Worm (Caenorhabditis elegans) whole organism, L3 larva: ENCODE results near the gene srg-69.

Experiments
- R02D3.7 ChIP-seq: fragments of 150-350 bp; optimal IDR thresholded peaks from 2 replicates; lab custom pipeline; 2014; ENCODE audit warnings: missing biosample characterization, missing genetic modification characterization
- ZK546.5 ChIP-seq: sonication (generic microtip); optimal IDR thresholded peaks from 2 replicates; lab custom pipeline; 2017; ENCODE audit warnings: missing biosample characterization, missing genetic modification characterization
- aly-2 ChIP-seq: fragments of 150-350 bp; optimal IDR thresholded peaks from 2 replicates; lab custom pipeline; 2014; ENCODE audit warnings: missing biosample characterization, missing genetic modification characterization
- ama-1 ChIP-seq: fragments of 150-350 bp; optimal IDR thresholded peaks from 2 replicates; lab custom pipeline; 2018
- ceh-16 ChIP-seq: sonication (generic microtip); optimal IDR thresholded peaks from 2 replicates; lab custom pipeline; 2017; ENCODE audit warnings: missing biosample characterization, missing genetic modification characterization
- ceh-28 ChIP-seq: fragments of 150-350 bp; optimal IDR thresholded peaks from 2 replicates; lab custom pipeline; 2014; ENCODE audit warnings: missing biosample characterization, missing genetic modification reagents, missing genetic modification characterization
- ceh-82 ChIP-seq: fragments of 150-350 bp; optimal IDR thresholded peaks from 2 replicates; lab custom pipeline; 2014; ENCODE audit warnings: missing biosample characterization, missing genetic modification characterization
- daf-12 ChIP-seq: fragments of 150-350 bp; optimal IDR thresholded peaks from 2 replicates; lab custom pipeline; 2014; ENCODE audit warnings: missing biosample characterization, missing genetic modification reagents, missing genetic modification characterization
- egl-27 ChIP-seq: sonication (generic microtip); optimal IDR thresholded peaks from 4 replicates; lab custom pipeline; 2017; ENCODE audit warnings: missing biosample characterization, missing genetic modification reagents, missing genetic modification characterization
- egl-5 ChIP-seq: fragments of 150-350 bp; optimal IDR thresholded peaks from 2 replicates; lab custom pipeline; 2017; ENCODE audit warnings: missing biosample characterization, missing genetic modification reagents, missing genetic modification characterization, inconsistent platforms
- elt-1 ChIP-seq: fragments of 150-350 bp; optimal IDR thresholded peaks from 2 replicates; lab custom pipeline; 2014; ENCODE audit warnings: missing biosample characterization, missing genetic modification characterization
- elt-2 ChIP-seq: sonication (generic microtip); optimal IDR thresholded peaks from 2 replicates; lab custom pipeline; 2016; ENCODE audit warnings: missing genetic modification reagents, mild to moderate bottlenecking, missing genetic modification characterization, missing compliant biosample characterization
- elt-3 ChIP-seq, 3 experiments: fragments of 150-350 bp in 1 of 3; sonication (generic microtip) in 2 of 3; optimal IDR thresholded peaks; 2 replicates in 2 of 3; 4 replicates in 1 of 3; lab custom pipeline; 2014 to 2017; ENCODE audit warnings: missing biosample characterization in 3 of 3, missing genetic modification characterization in 3 of 3
- fkh-10 ChIP-seq: sonication (generic microtip); optimal IDR thresholded peaks from 2 replicates; lab custom pipeline; 2017; ENCODE audit warnings: missing biosample characterization, missing genetic modification reagents, missing genetic modification characterization
- hmg-11 ChIP-seq: sonication (generic microtip); optimal IDR thresholded peaks from 2 replicates; lab custom pipeline; 2016; ENCODE audit warnings: missing genetic modification characterization, missing compliant biosample characterization
- jun-1 ChIP-seq: fragments of 150-350 bp; optimal IDR thresholded peaks from 2 replicates; lab custom pipeline; 2014; ENCODE audit warnings: missing biosample characterization, missing genetic modification reagents, missing genetic modification characterization
- lin-15B ChIP-seq: fragments of 150-350 bp; optimal IDR thresholded peaks from 2 replicates; lab custom pipeline; 2014; ENCODE audit warnings: missing biosample characterization, missing genetic modification characterization
- lin-39 ChIP-seq: fragments of 150-350 bp; optimal IDR thresholded peaks from 2 replicates; lab custom pipeline; 2018; ENCODE audit warnings: missing biosample characterization, missing genetic modification reagents, missing genetic modification characterization
- lsy-12 ChIP-seq: sonication (generic microtip); optimal IDR thresholded peaks from 2 replicates; lab custom pipeline; 2016; ENCODE audit warnings: mild to moderate bottlenecking, missing genetic modification characterization, missing compliant biosample characterization
- mdl-1 ChIP-seq: fragments of 150-350 bp; optimal IDR thresholded peaks from 2 replicates; lab custom pipeline; 2014; ENCODE audit warnings: missing biosample characterization, missing genetic modification characterization
- mml-1 ChIP-seq: fragments of 150-350 bp; sonication (generic microtip); optimal IDR thresholded peaks from 3 replicates; lab custom pipeline; 2014; ENCODE audit warnings: missing biosample characterization, missing genetic modification characterization
- nfya-1 ChIP-seq: sonication (generic microtip); optimal IDR thresholded peaks from 2 replicates; lab custom pipeline; 2017; ENCODE audit warnings: missing genetic modification characterization, mild to moderate bottlenecking, missing compliant biosample characterization, antibody characterized with exemption, moderate library complexity; ENCODE audit not compliant: insufficient read depth
- nhr-11 ChIP-seq: fragments of 150-350 bp; optimal IDR thresholded peaks from 2 replicates; lab custom pipeline; 2014; ENCODE audit warnings: missing biosample characterization, missing genetic modification characterization
- nhr-23 ChIP-seq: fragments of 150-350 bp; optimal IDR thresholded peaks from 2 replicates; lab custom pipeline; 2014; ENCODE audit warnings: missing biosample characterization, missing genetic modification reagents, missing genetic modification characterization
- nhr-237 ChIP-seq: fragments of 150-350 bp; optimal IDR thresholded peaks from 2 replicates; lab custom pipeline; 2014; ENCODE audit warnings: missing biosample characterization, missing genetic modification characterization
- nhr-25 ChIP-seq: sonication (generic microtip); optimal IDR thresholded peaks from 2 replicates; lab custom pipeline; 2017; ENCODE audit warnings: missing biosample characterization, missing genetic modification characterization
- nhr-28 ChIP-seq: fragments of 150-350 bp; optimal IDR thresholded peaks from 2 replicates; lab custom pipeline; 2014; ENCODE audit warnings: missing biosample characterization, missing genetic modification characterization
- nhr-43 ChIP-seq: sonication (generic microtip); optimal IDR thresholded peaks from 2 replicates; lab custom pipeline; 2016; ENCODE audit warnings: mild to moderate bottlenecking, missing genetic modification characterization, missing compliant biosample characterization; ENCODE audit not compliant: poor library complexity, severe bottlenecking
- nhr-67 ChIP-seq: fragments of 150-350 bp; optimal IDR thresholded peaks from 2 replicates; lab custom pipeline; 2014; ENCODE audit warnings: missing biosample characterization, missing genetic modification characterization
- nhr-76 ChIP-seq: fragments of 150-350 bp; sonication (generic microtip); optimal IDR thresholded peaks from 5 replicates; lab custom pipeline; 2014; ENCODE audit warnings: missing biosample characterization, missing genetic modification characterization
- nhr-77 ChIP-seq: fragments of 150-350 bp; optimal IDR thresholded peaks from 2 replicates; lab custom pipeline; 2014; ENCODE audit warnings: missing biosample characterization, missing genetic modification characterization
- pha-4 ChIP-seq: fragments of 150-350 bp; optimal IDR thresholded peaks from 2 replicates; lab custom pipeline; 2014; ENCODE audit warnings: missing biosample characterization, missing genetic modification reagents, missing genetic modification characterization
- pqm-1 ChIP-seq: fragments of 150-350 bp; optimal IDR thresholded peaks from 2 replicates; lab custom pipeline; 2017; ENCODE audit warnings: missing biosample characterization, missing genetic modification characterization, inconsistent platforms
- sea-2 ChIP-seq: fragments of 150-350 bp; sonication (generic microtip); optimal IDR thresholded peaks from 4 replicates; lab custom pipeline; 2014; ENCODE audit warnings: missing biosample characterization, missing genetic modification reagents, missing genetic modification characterization
- skn-1 ChIP-seq: fragments of 150-350 bp; optimal IDR thresholded peaks from 2 replicates; lab custom pipeline; 2014; ENCODE audit warnings: missing biosample characterization, missing genetic modification characterization
- snpc-4 ChIP-seq: fragments of 150-350 bp; optimal IDR thresholded peaks from 2 replicates; lab custom pipeline; 2014; ENCODE audit warnings: missing biosample characterization, missing genetic modification characterization
- unc-39 ChIP-seq: sonication (generic microtip); optimal IDR thresholded peaks from 4 replicates; lab custom pipeline; 2017; ENCODE audit warnings: missing biosample characterization, missing genetic modification characterization
- unc-62 ChIP-seq: fragments of 150-350 bp; sonication (generic microtip); optimal IDR thresholded peaks from 4 replicates; lab custom pipeline; 2014; ENCODE audit warnings: missing biosample characterization, missing genetic modification reagents, missing genetic modification characterization
- ztf-11 ChIP-seq: fragments of 150-350 bp; optimal IDR thresholded peaks from 2 replicates; lab custom pipeline; 2014; ENCODE audit warnings: missing biosample characterization, missing genetic modification characterization
- ztf-4 ChIP-seq: fragments of 150-350 bp; optimal IDR thresholded peaks from 2 replicates; lab custom pipeline; 2014; ENCODE audit warnings: missing biosample characterization, missing genetic modification characterization

Gene srg-69

DNA sequence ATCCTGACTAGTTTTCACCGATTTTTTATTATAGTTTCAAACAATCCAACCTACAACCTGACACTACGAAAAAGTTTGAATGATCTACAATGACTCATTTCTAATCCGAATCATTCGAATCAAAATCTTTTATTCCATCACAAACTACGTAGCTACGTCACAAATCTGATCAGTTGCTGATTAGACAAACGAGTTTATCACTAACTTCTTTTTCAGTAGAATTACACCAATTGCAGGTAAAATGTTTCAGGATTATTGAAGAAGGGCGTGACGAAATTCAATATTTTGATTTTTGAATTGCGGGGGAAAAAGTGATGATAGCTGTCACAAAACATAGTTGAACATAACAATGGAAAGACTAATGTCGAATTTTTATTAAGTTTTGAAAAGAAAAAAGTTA is 13.9 kb upstream of the srg-69 start:
- no peak for TF ChIP-seq egl-27 (tag; lab: Kevin White, UChicago)
- TF ChIP-seq lin-15B (tag; lab: Kevin White, UChicago): no peak
- TF ChIP-seq ceh-82 (tag; lab: Kevin White, UChicago): no peak
- no peak for TF ChIP-seq skn-1 (tag; lab: Kevin White, UChicago)
- no peak for TF ChIP-seq elt-3 (tag; optimal IDR thresholded peaks at IDR 0.05; lab: Kevin White, UChicago)
- TF ChIP-seq ceh-28: no peak
- TF ChIP-seq nhr-11: no peak
- no peak for TF ChIP-seq ztf-4 (tag; lab: Kevin White, UChicago)
- no peak for TF ChIP-seq daf-12
- no peak for TF ChIP-seq nhr-25
- TF ChIP-seq lsy-12 (tag; lab: Kevin White, UChicago): no peak
- TF ChIP-seq sea-2: no peak
- TF ChIP-seq mml-1: no peak

DNA sequence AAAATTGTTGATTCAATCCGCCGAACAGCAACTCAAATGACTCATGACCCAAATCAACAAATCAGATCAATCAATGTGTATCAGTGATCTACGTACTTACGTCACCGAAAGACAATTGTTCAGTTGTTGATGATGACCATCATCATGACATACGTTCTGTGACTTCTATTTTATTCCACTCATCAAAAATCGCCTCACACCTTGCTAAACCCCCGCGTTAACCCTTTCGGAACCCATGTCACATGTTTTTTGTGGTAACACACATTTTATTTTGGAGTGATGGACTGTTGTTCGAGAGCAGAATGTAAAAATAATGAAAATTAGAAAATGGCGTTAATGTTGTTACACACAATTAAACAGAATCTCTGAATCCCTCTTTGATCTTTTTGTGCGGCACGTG is 13.1 kb upstream of the srg-69 start:
- no peak for TF ChIP-seq jun-1 (tag; lab: Kevin White, UChicago)
- TF ChIP-seq aly-2 (tag; lab: Kevin White, UChicago): no peak
- TF ChIP-seq nhr-25: no peak
- no peak for TF ChIP-seq ceh-28
- TF ChIP-seq pqm-1 (tag; lab: Kevin White, UChicago): no peak
- TF ChIP-seq ama-1 (lab: Kevin White, UChicago): no peak
- TF ChIP-seq ceh-82 (tag; lab: Kevin White, UChicago): no peak
- TF ChIP-seq nhr-43 (tag; lab: Kevin White, UChicago): no peak
- TF ChIP-seq nhr-77 (tag; lab: Kevin White, UChicago): no peak
- TF ChIP-seq mdl-1 (tag; lab: Kevin White, UChicago): no peak
- no peak for TF ChIP-seq nhr-28 (tag; lab: Kevin White, UChicago)
- no peak for TF ChIP-seq unc-62 (GFP tag; lab: Kevin White, UChicago)
- no peak for TF ChIP-seq ZK546.5 (tag; lab: Kevin White, UChicago)
- TF ChIP-seq pha-4 (tag; lab: Kevin White, UChicago): no peak
- no peak for TF ChIP-seq ztf-4 (tag; lab: Kevin White, UChicago)
- no peak for TF ChIP-seq hmg-11 (tag; lab: Kevin White, UChicago)
- TF ChIP-seq nhr-23: no peak
- TF ChIP-seq nfya-1 (tag; lab: Kevin White, UChicago): no peak
- TF ChIP-seq nhr-67 (tag; lab: Kevin White, UChicago): no peak
- no peak for TF ChIP-seq mml-1

DNA sequence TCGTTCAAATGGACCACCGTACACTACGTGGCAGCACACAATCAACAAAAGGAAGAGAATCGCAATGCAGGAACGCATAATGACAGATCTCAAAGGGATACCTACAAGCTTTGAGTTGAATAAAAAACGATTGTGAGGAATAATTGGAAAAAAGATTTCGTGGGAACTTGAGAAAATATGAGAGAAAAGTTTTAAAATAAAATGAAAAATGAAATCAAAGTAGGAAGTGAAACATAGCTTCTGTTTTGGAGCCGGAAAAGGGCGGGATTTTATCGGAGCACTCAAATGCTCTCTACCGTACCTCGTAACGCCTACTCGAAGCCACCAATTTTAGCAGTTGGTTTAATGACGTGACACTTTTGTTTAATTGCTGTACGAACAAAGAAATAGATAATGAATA is 10.7 kb upstream of the srg-69 start, which contains the start of gene F09E5.14:
TSS of gene F09E5.14 (minus strand) at position 101 of the 400 bp plus-strand sequence.
- TF ChIP-seq ceh-28: no peak
- TF ChIP-seq snpc-4 (tag; lab: Kevin White, UChicago): no peak
- TF ChIP-seq egl-5: no peak
- no peak for TF ChIP-seq nhr-77 (tag; lab: Kevin White, UChicago)
- TF ChIP-seq elt-3 (tag; optimal IDR thresholded peaks at IDR 0.05; lab: Kevin White, UChicago): no peak
- TF ChIP-seq skn-1 (tag; lab: Kevin White, UChicago): no peak
- TF ChIP-seq elt-2: no peak
- no peak for TF ChIP-seq elt-1 (tag; lab: Kevin White, UChicago)
- no peak for TF ChIP-seq nhr-11
- TF ChIP-seq nhr-237: no peak
- no peak for TF ChIP-seq nhr-23
- no peak for TF ChIP-seq unc-39 (tag; lab: Kevin White, UChicago)
- no peak for TF ChIP-seq nhr-25
- no peak for TF ChIP-seq fkh-10 (GFP tag; lab: Kevin White, UChicago)
- no peak for TF ChIP-seq ZK546.5 (tag; lab: Kevin White, UChicago)
- TF ChIP-seq jun-1 (tag; lab: Kevin White, UChicago): no peak
- no peak for TF ChIP-seq nhr-76 (tag; lab: Kevin White, UChicago)
- TF ChIP-seq ceh-16 (tag; lab: Kevin White, UChicago): no peak
- TF ChIP-seq ztf-11 (tag; lab: Kevin White, UChicago): no peak
- no peak for TF ChIP-seq ama-1 (lab: Kevin White, UChicago)
- TF ChIP-seq, all 47 proteins: peak for 0

DNA sequence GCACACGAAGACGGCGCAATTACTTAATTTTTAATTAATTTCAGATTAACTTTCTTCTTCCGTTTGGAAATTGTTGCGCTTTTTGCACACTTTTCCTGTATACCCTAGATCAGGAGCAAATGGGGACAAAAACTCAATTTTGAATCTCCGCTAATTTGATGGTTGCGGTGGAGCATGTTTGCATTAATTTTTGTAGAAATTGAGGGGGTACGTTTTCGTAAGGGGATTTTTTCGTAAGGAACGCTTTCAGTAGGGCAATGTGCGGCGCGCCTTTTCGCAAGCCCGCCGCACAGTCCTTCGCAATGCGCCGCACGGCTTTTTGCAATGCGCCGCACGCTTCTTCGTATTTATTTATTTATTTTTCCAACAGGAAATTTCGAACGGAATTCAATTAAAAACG is 9.1 kb upstream of the srg-69 start:
- TF ChIP-seq lin-39 (tag; lab: Kevin White, UChicago) (peak; percentile 52), nhr-43 (tag; lab: Kevin White, UChicago) (peak; percentile 43), R02D3.7 (tag; lab: Kevin White, UChicago) (peak; percentile 61), jun-1 (tag; lab: Kevin White, UChicago) (peak; percentile 31), nfya-1 (tag; lab: Kevin White, UChicago) (peak; percentile 74), ceh-28 (peak; percentile 42), nhr-23 (peak; percentile 74), egl-5 (peak; percentile 11), ceh-82 (tag; lab: Kevin White, UChicago) (peak; percentile 19), nhr-25 (peak; percentile 57), pha-4 (tag; lab: Kevin White, UChicago) (peak; percentile 72), lin-15B (tag; lab: Kevin White, UChicago) (peak; percentile 47), elt-2 (peak; percentile 62)
- TF ChIP-seq, all 47 proteins: peak for 13; not testable (repeated sequence) for 34
